ENCODE assay signal across 4 fruit fly cellular contexts in the genomic region with DNA sequence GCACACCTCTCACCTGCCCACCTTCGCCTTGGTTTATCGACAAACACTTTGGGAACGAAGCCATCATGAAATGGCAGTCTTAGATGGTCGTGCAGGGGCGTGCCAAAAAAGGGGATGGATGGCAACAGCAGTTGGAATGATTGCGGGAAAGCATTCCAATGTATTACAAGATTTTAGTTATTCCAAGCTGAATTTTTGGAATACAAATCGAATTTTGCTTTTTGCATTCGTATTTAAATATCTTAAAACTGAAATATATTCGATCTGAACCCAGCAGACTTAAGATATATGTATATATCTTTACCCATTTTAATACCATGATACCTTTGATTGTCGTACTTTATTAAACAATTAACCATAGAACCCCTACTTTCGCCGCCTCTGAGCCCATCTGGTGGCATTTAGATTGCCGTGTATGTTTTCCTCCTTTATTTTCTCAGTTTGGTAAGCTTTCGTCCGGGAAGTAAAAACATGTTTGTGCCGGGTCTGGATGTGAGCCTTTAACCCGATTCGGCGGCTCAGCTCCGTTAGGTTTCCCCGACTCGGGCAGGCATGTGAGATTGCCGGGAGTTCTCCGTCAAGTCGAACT.
TF ChIP-seq lines count a peak whose summit lies in the region.

No protein-coding gene starts in this region.

- no peak for TF ChIP-seq CTCF in whole organism, embryonic (GFP tag; optimal IDR thresholded peaks at IDR 0.05; lab: Kevin White, UChicago)

TF ChIP-seq in whole organism, embryonic, 481 proteins besides CTCF, POLR2A, EP300 and RAD21 (continues in another document):
- TF ChIP-seq bsh (GFP tag; optimal IDR thresholded peaks at IDR 0.05; lab: Kevin White, UChicago) (peak; percentile 18 to 55), BtbVII (GFP tag; optimal IDR thresholded peaks at IDR 0.05; lab: Kevin White, UChicago) (no peak), z (GFP tag; IDR thresholded peaks at IDR 0.05; lab: Robert Waterston, UW) (no peak), CG33557 (GFP tag; optimal IDR thresholded peaks at IDR 0.05; lab: Kevin White, UChicago) (no peak), CG17361 (GFP tag; IDR thresholded peaks at IDR 0.05; lab: Robert Waterston, UW) (peak; percentile 35; the same call in 1 of the 3 replicates), Oli (tag; optimal IDR thresholded peaks at IDR 0.05; lab: Kevin White, UChicago) (peak; percentile 33), gsb-n (tag; optimal IDR thresholded peaks at IDR 0.05; lab: Kevin White, UChicago) (no peak), CG2199 (GFP tag; IDR thresholded peaks at IDR 0.05; lab: Robert Waterston, UW) (no peak), D19B (GFP tag; optimal IDR thresholded peaks at IDR 0.05; lab: Kevin White, UChicago) (no peak), Drgx (GFP tag; IDR thresholded peaks at IDR 0.05; lab: Robert Waterston, UW) (0 out of 2 replicates have a peak, but pooled peaks have one; percentile 23), vnd (GFP tag; IDR thresholded peaks at IDR 0.05; lab: Robert Waterston, UW; ENCODE audit: partially characterized antibody) (no peak), CG2129 (GFP tag; IDR thresholded peaks at IDR 0.05; lab: Robert Waterston, UW; ENCODE audit: partially characterized antibody) (no peak), Lpt (GFP tag; optimal IDR thresholded peaks at IDR 0.05; lab: Kevin White, UChicago) (no peak), Optix (GFP tag; IDR thresholded peaks at IDR 0.05; lab: Robert Waterston, UW) (no peak), Side (GFP tag; optimal IDR thresholded peaks at IDR 0.05; lab: Kevin White, UChicago) (no peak), CG12299 (tag; optimal IDR thresholded peaks at IDR 0.05; lab: Kevin White, UChicago) (no peak), ind (GFP tag; optimal IDR thresholded peaks at IDR 0.05; lab: Kevin White, UChicago) (no peak), dmrt11E (tag; optimal IDR thresholded peaks at IDR 0.05; lab: Kevin White, UChicago) (peak; percentile 28), GATAe (GFP tag; conservative IDR thresholded peaks at IDR 0.05; lab: Robert Waterston, UW) (no peak), kay (GFP tag; optimal IDR thresholded peaks at IDR 0.05; lab: Kevin White, UChicago) (no peak), kah (GFP tag; optimal IDR thresholded peaks at IDR 0.05; lab: Kevin White, UChicago) (no peak)

TF ChIP-seq in whole organism, prepupa, 60 proteins besides CTCF, POLR2A, EP300 and RAD21 (continues in another document):
- TF ChIP-seq CG8632 (GFP tag; optimal IDR thresholded peaks at IDR 0.05; lab: Kevin White, UChicago): peak; percentile 13
- peak; percentile 79 for TF ChIP-seq Smox (GFP tag; optimal IDR thresholded peaks at IDR 0.05; lab: Kevin White, UChicago)
- TF ChIP-seq vri (GFP tag; optimal IDR thresholded peaks at IDR 0.05; lab: Kevin White, UChicago): peak; percentile 40
- peak; percentile 77 for TF ChIP-seq topi (GFP tag; optimal IDR thresholded peaks at IDR 0.05; lab: Kevin White, UChicago)
- peak; percentile 77 for TF ChIP-seq Hr39 (GFP tag; optimal IDR thresholded peaks at IDR 0.05; lab: Kevin White, UChicago)
- peak; percentile 58 for TF ChIP-seq OdsH (GFP tag; optimal IDR thresholded peaks at IDR 0.05; lab: Kevin White, UChicago)
- TF ChIP-seq CG11294 (GFP tag; IDR thresholded peaks at IDR 0.05; lab: Robert Waterston, UW): no peak
- TF ChIP-seq Eip75B (GFP tag; optimal IDR thresholded peaks at IDR 0.05; lab: Kevin White, UChicago): peak; percentile 38
- peak; percentile 67 for TF ChIP-seq CG15336 (GFP tag; IDR thresholded peaks at IDR 0.05; lab: Robert Waterston, UW)
- TF ChIP-seq svp (GFP tag; lab: Kevin White, UChicago): peak; percentile 90
- peak; percentile 79 for TF ChIP-seq CG4318 (GFP tag; optimal IDR thresholded peaks at IDR 0.05; lab: Kevin White, UChicago)
- no peak for TF ChIP-seq ss (GFP tag; optimal IDR thresholded peaks at IDR 0.05; lab: Kevin White, UChicago)
- peak; percentile 80 for TF ChIP-seq esn (GFP tag; optimal IDR thresholded peaks at IDR 0.05; lab: Kevin White, UChicago)
- peak; percentile 70 for TF ChIP-seq cyc (GFP tag; optimal IDR thresholded peaks at IDR 0.05; lab: Kevin White, UChicago)
- TF ChIP-seq Eip78C (GFP tag; lab: Kevin White, UChicago): peak; percentile 89
- TF ChIP-seq spab (GFP tag; optimal IDR thresholded peaks at IDR 0.05; lab: Kevin White, UChicago): no peak
- peak; percentile 10 for TF ChIP-seq CG11762 (GFP tag; optimal IDR thresholded peaks at IDR 0.05; lab: Kevin White, UChicago; ENCODE audit: insufficient read depth)
- peak in 1 of 2 experiments; percentile 73 for TF ChIP-seq salr (GFP tag; optimal IDR thresholded peaks at IDR 0.05; lab: Kevin White, UChicago)
- peak; percentile 80 for TF ChIP-seq CG31627 (GFP tag; optimal IDR thresholded peaks at IDR 0.05; lab: Kevin White, UChicago)
- TF ChIP-seq CG34406 (GFP tag; optimal IDR thresholded peaks at IDR 0.05; lab: Kevin White, UChicago): peak; percentile 26
- peak; percentile 65 for TF ChIP-seq CG6276 (GFP tag; optimal IDR thresholded peaks at IDR 0.05; lab: Kevin White, UChicago)
- peak; percentile 25 for TF ChIP-seq dac (GFP tag; optimal IDR thresholded peaks at IDR 0.05; lab: Kevin White, UChicago)

TF ChIP-seq in whole organism, pupa, 21 proteins besides CTCF, POLR2A, EP300 and RAD21:
- no peak for TF ChIP-seq CG10348 (GFP tag; IDR thresholded peaks at IDR 0.05; lab: Robert Waterston, UW)
- peak; percentile 89 for TF ChIP-seq CG8301 (tag; optimal IDR thresholded peaks at IDR 0.05; lab: Kevin White, UChicago)
- peak; percentile 51 for TF ChIP-seq CG9948 (tag; optimal IDR thresholded peaks at IDR 0.05; lab: Kevin White, UChicago)
- peak; percentile 15 for TF ChIP-seq CG15710 (tag; optimal IDR thresholded peaks at IDR 0.05; lab: Kevin White, UChicago)
- TF ChIP-seq D1 (tag; optimal IDR thresholded peaks at IDR 0.05; lab: Kevin White, UChicago): no peak
- peak; percentile 14 for TF ChIP-seq CG17806 (tag; optimal IDR thresholded peaks at IDR 0.05; lab: Kevin White, UChicago)
- no peak for TF ChIP-seq CG4496 (GFP tag; IDR thresholded peaks at IDR 0.05; lab: Robert Waterston, UW)
- TF ChIP-seq fd96Ca (GFP tag; IDR thresholded peaks at IDR 0.05; lab: Robert Waterston, UW): peak; percentile 66
- no peak for TF ChIP-seq Ets98B (GFP tag; IDR thresholded peaks at IDR 0.05; lab: Robert Waterston, UW)
- TF ChIP-seq Snoo (tag; optimal IDR thresholded peaks at IDR 0.05; lab: Kevin White, UChicago): peak; percentile 48
- TF ChIP-seq CG14655 (GFP tag; optimal IDR thresholded peaks at IDR 0.05; lab: Kevin White, UChicago): peak; percentile 93
- TF ChIP-seq CG13204 (GFP tag; optimal IDR thresholded peaks at IDR 0.05; lab: Kevin White, UChicago): no peak
- peak; percentile 45 for TF ChIP-seq Pif1B (GFP tag; optimal IDR thresholded peaks at IDR 0.05; lab: Kevin White, UChicago)
- TF ChIP-seq CG34367 (tag; optimal IDR thresholded peaks at IDR 0.05; lab: Kevin White, UChicago): peak; percentile 28
- TF ChIP-seq Pif1A (GFP tag; optimal IDR thresholded peaks at IDR 0.05; lab: Kevin White, UChicago): peak; percentile 57

TF ChIP-seq in whole organism, wandering third instar larva, 38 proteins besides CTCF, POLR2A, EP300 and RAD21:
- TF ChIP-seq ey (GFP tag; optimal IDR thresholded peaks at IDR 0.05; lab: Kevin White, UChicago): peak; percentile 76
- peak; percentile 77 for TF ChIP-seq Sp1 (GFP tag; optimal IDR thresholded peaks at IDR 0.05; lab: Kevin White, UChicago)
- peak; percentile 83 for TF ChIP-seq h (GFP tag; optimal IDR thresholded peaks at IDR 0.05; lab: Kevin White, UChicago)
- TF ChIP-seq Myc (optimal IDR thresholded peaks at IDR 0.05; lab: Kevin White, UChicago): no peak
- no peak for TF ChIP-seq sv (GFP tag; optimal IDR thresholded peaks at IDR 0.05; lab: Kevin White, UChicago)
- TF ChIP-seq CG9705 (GFP tag; optimal IDR thresholded peaks at IDR 0.05; lab: Kevin White, UChicago): peak; percentile 54
- peak; percentile 19 for TF ChIP-seq br (GFP tag; optimal IDR thresholded peaks at IDR 0.05; lab: Kevin White, UChicago)
- peak; percentile 35 for TF ChIP-seq CrebA (GFP tag; optimal IDR thresholded peaks at IDR 0.05; lab: Kevin White, UChicago; ENCODE audit: borderline replicate concordance)
- TF ChIP-seq OdsH (GFP tag; optimal IDR thresholded peaks at IDR 0.05; lab: Kevin White, UChicago): peak; percentile 76
- peak; percentile 84 for TF ChIP-seq fru (GFP tag; optimal IDR thresholded peaks at IDR 0.05; lab: Kevin White, UChicago)
- TF ChIP-seq sage (GFP tag; optimal IDR thresholded peaks at IDR 0.05; lab: Kevin White, UChicago): no peak
- TF ChIP-seq lola (GFP tag; optimal IDR thresholded peaks at IDR 0.05; lab: Kevin White, UChicago): no peak
- TF ChIP-seq tai (GFP tag; optimal IDR thresholded peaks at IDR 0.05; lab: Kevin White, UChicago): peak; percentile 47
- TF ChIP-seq Hnf4 (GFP tag; optimal IDR thresholded peaks at IDR 0.05; lab: Kevin White, UChicago): peak; percentile 34
- peak; percentile 11 for TF ChIP-seq CG32264 (GFP tag; optimal IDR thresholded peaks at IDR 0.05; lab: Kevin White, UChicago)
- TF ChIP-seq jim (GFP tag; optimal IDR thresholded peaks at IDR 0.05; lab: Kevin White, UChicago): no peak
- no peak for TF ChIP-seq Abd-B (GFP tag; optimal IDR thresholded peaks at IDR 0.05; lab: Kevin White, UChicago)
- no peak for TF ChIP-seq Mio (GFP tag; optimal IDR thresholded peaks at IDR 0.05; lab: Kevin White, UChicago)
- TF ChIP-seq dmrt93B (GFP tag; optimal IDR thresholded peaks at IDR 0.05; lab: Kevin White, UChicago): peak; percentile 53
- TF ChIP-seq brk (GFP tag; optimal IDR thresholded peaks at IDR 0.05; lab: Kevin White, UChicago): peak; percentile 4
- peak; percentile 70 for TF ChIP-seq psq (GFP tag; optimal IDR thresholded peaks at IDR 0.05; lab: Kevin White, UChicago)
- TF ChIP-seq foxo (GFP tag; optimal IDR thresholded peaks at IDR 0.05; lab: Kevin White, UChicago): peak in 1 of 2 experiments; percentile 87
- TF ChIP-seq pan (optimal IDR thresholded peaks at IDR 0.05; lab: Kevin White, UChicago): no peak
- TF ChIP-seq Vsx2 (GFP tag; optimal IDR thresholded peaks at IDR 0.05; lab: Kevin White, UChicago; ENCODE audit: partially characterized antibody): no peak
- no peak for TF ChIP-seq Hr83 (GFP tag; optimal IDR thresholded peaks at IDR 0.05; lab: Kevin White, UChicago; ENCODE audit: poor library complexity, severe bottlenecking)
- TF ChIP-seq woc (GFP tag; optimal IDR thresholded peaks at IDR 0.05; lab: Kevin White, UChicago): peak; percentile 63
- peak; percentile 71 for TF ChIP-seq rgr (GFP tag; optimal IDR thresholded peaks at IDR 0.05; lab: Kevin White, UChicago)
- peak; percentile 72 for TF ChIP-seq HLH106 (tag; optimal IDR thresholded peaks at IDR 0.05; lab: Kevin White, UChicago)
- no peak for TF ChIP-seq GATAd (GFP tag; optimal IDR thresholded peaks at IDR 0.05; lab: Kevin White, UChicago)
